Fruit fly (Drosophila melanogaster): ENCODE measurements around the gene Cyp4d2.

Gene Cyp4d2

dm6 chrX:2219899-2220298 lies 44.1 kb downstream of the Cyp4d2 start (continued):
- no peak for TF ChIP-seq chm (GFP tag; IDR thresholded peaks at IDR 0.05)
- TF ChIP-seq CG10462 (GFP tag; optimal IDR thresholded peaks at IDR 0.05), result no peak
- TF ChIP-seq CG1233 (GFP tag; optimal IDR thresholded peaks at IDR 0.05), result no peak
- TF ChIP-seq dm (GFP tag; optimal IDR thresholded peaks at IDR 0.05), result no peak
- TF ChIP-seq hb (GFP tag; IDR thresholded peaks at IDR 0.05; ENCODE audit: partially characterized antibody), result no peak
- TF ChIP-seq ssp (GFP tag; IDR thresholded peaks at IDR 0.05), result 0 out of 2 replicates have a peak, but pooled peaks have one; percentile 14
- TF ChIP-seq CG17912 (GFP tag; optimal IDR thresholded peaks at IDR 0.05), result no peak
- no peak for TF ChIP-seq CG13123 (GFP tag; optimal IDR thresholded peaks at IDR 0.05)
- no peak for TF ChIP-seq CG31224 (GFP tag; IDR thresholded peaks at IDR 0.05)
- TF ChIP-seq gt (GFP tag; IDR thresholded peaks at IDR 0.05), result no peak
- no peak for TF ChIP-seq Poxn (GFP tag; IDR thresholded peaks at IDR 0.05)
- no peak for TF ChIP-seq slou (GFP tag; optimal IDR thresholded peaks at IDR 0.05)
- no peak for TF ChIP-seq CG33557 (GFP tag; optimal IDR thresholded peaks at IDR 0.05)
- no peak for TF ChIP-seq cg (GFP tag; optimal IDR thresholded peaks at IDR 0.05)
- no peak for TF ChIP-seq sug (tag; optimal IDR thresholded peaks at IDR 0.05)
- peak; percentile 35; the same call in 1 of the 2 replicates for TF ChIP-seq Xrp1 (GFP tag; IDR thresholded peaks at IDR 0.05)
- no peak for TF ChIP-seq ems (GFP tag; optimal IDR thresholded peaks at IDR 0.05)
- no peak for TF ChIP-seq stwl (tag; optimal IDR thresholded peaks at IDR 0.05)
- no peak for TF ChIP-seq CG12155 (GFP tag; optimal IDR thresholded peaks at IDR 0.05)
- TF ChIP-seq CG15073 (GFP tag; optimal IDR thresholded peaks at IDR 0.05), result no peak
- TF ChIP-seq CG32772 (GFP tag; IDR thresholded peaks at IDR 0.05), result peak; percentile 8; the same call in 1 of the 2 replicates
- TF ChIP-seq scrt (GFP tag; optimal IDR thresholded peaks at IDR 0.05), result no peak
- no peak for TF ChIP-seq CG16779 (GFP tag; IDR thresholded peaks at IDR 0.05)
- no peak for TF ChIP-seq CG6254 (GFP tag; optimal IDR thresholded peaks at IDR 0.05)
- TF ChIP-seq CG13424 (tag; optimal IDR thresholded peaks at IDR 0.05), result no peak
- no peak for TF ChIP-seq Nf-YA (GFP tag; IDR thresholded peaks at IDR 0.05)
- TF ChIP-seq p53 (GFP tag; optimal IDR thresholded peaks at IDR 0.05), result no peak
- no peak for TF ChIP-seq YL-1 (GFP tag; optimal IDR thresholded peaks at IDR 0.05)
- no peak for TF ChIP-seq NK7.1 (GFP tag; optimal IDR thresholded peaks at IDR 0.05)
- TF ChIP-seq hth (optimal IDR thresholded peaks at IDR 0.05), result no peak
- no peak for TF ChIP-seq stc (GFP tag; IDR thresholded peaks at IDR 0.05)
- TF ChIP-seq CG18262 (tag; optimal IDR thresholded peaks at IDR 0.05), result peak; percentile 10
- TF ChIP-seq tup (GFP tag; optimal IDR thresholded peaks at IDR 0.05), result no peak
- TF ChIP-seq CG10366 (GFP tag; IDR thresholded peaks at IDR 0.05), result no peak
- no peak for TF ChIP-seq CG17568 (GFP tag; optimal IDR thresholded peaks at IDR 0.05)
- no peak for TF ChIP-seq NC2β (GFP tag; optimal IDR thresholded peaks at IDR 0.05)
- no peak for TF ChIP-seq odd (GFP tag; optimal IDR thresholded peaks at IDR 0.05)
- no peak for TF ChIP-seq CG6791 (GFP tag; IDR thresholded peaks at IDR 0.05; ENCODE audit: partially characterized antibody)
- no peak for TF ChIP-seq lov (optimal IDR thresholded peaks at IDR 0.05)
- no peak for TF ChIP-seq lov (GFP tag; IDR thresholded peaks at IDR 0.05)
- 0 out of 2 replicates have a peak, but pooled peaks have one; percentile 22 for TF ChIP-seq CG31441 (GFP tag; IDR thresholded peaks at IDR 0.05)
- no peak for TF ChIP-seq CG3163 (GFP tag; optimal IDR thresholded peaks at IDR 0.05)
- no peak for TF ChIP-seq nom (GFP tag; optimal IDR thresholded peaks at IDR 0.05)
- TF ChIP-seq Aef1 (GFP tag; IDR thresholded peaks at IDR 0.05), result no peak
- TF ChIP-seq ase (GFP tag; IDR thresholded peaks at IDR 0.05), result no peak
- TF ChIP-seq CG10959 (GFP tag; IDR thresholded peaks at IDR 0.05), result no peak
- TF ChIP-seq Sry-β (GFP tag; optimal IDR thresholded peaks at IDR 0.05), result no peak
- TF ChIP-seq wek (GFP tag; optimal IDR thresholded peaks at IDR 0.05), result no peak
- TF ChIP-seq caup (GFP tag; optimal IDR thresholded peaks at IDR 0.05; ENCODE audit: severe bottlenecking), result no peak
- TF ChIP-seq CG9215 (GFP tag; IDR thresholded peaks at IDR 0.05), result no peak
- no peak for TF ChIP-seq Ets97D (GFP tag; optimal IDR thresholded peaks at IDR 0.05)
- no peak for TF ChIP-seq Dip2 (GFP tag; IDR thresholded peaks at IDR 0.05)
- TF ChIP-seq Hr3 (GFP tag; optimal IDR thresholded peaks at IDR 0.05), result no peak

Data from whole organism, embryonic.